Worm (Caenorhabditis elegans): ENCODE measurements around the gene lido-9.

ce11 chrII:2987854-2988350 lies 12.7 kb upstream of the lido-9 start, which contains the start of gene lido-7:
- peak; percentile 9 for TF ChIP-seq jun-1 (tag; optimal IDR thresholded peaks at IDR 0.05)
- 0 out of 2 replicates have a peak, but pooled peaks have one; percentile 22 for TF ChIP-seq grh-1 (GFP tag; IDR thresholded peaks at IDR 0.05)
- no peak for TF ChIP-seq lin-39 (tag; optimal IDR thresholded peaks at IDR 0.05)
- TF ChIP-seq ceh-90 (tag; optimal IDR thresholded peaks at IDR 0.05) = no peak
- no peak for TF ChIP-seq ztf-11 (tag; optimal IDR thresholded peaks at IDR 0.05)
- TF ChIP-seq nhr-11 (tag; optimal IDR thresholded peaks at IDR 0.05) = no peak
- TF ChIP-seq nhr-237 (tag; optimal IDR thresholded peaks at IDR 0.05) = no peak
- TF ChIP-seq nhr-77 (tag; optimal IDR thresholded peaks at IDR 0.05) = no peak
- no peak for TF ChIP-seq unc-130 (tag; optimal IDR thresholded peaks at IDR 0.05)
- TF ChIP-seq elt-3 (tag; optimal IDR thresholded peaks at IDR 0.05) = no peak
- TF ChIP-seq tlp-1 (tag; optimal IDR thresholded peaks at IDR 0.05) = no peak
